Worm (Caenorhabditis elegans): ENCODE data around the gene gba-1.

- TF ChIP-seq nhr-28 (tag; optimal IDR thresholded peaks at IDR 0.05) (no peak), mdl-1 (tag; optimal IDR thresholded peaks at IDR 0.05) (no peak), elt-3 (tag; optimal IDR thresholded peaks at IDR 0.05) (no peak), tbx-2 (tag; optimal IDR thresholded peaks at IDR 0.05) (no peak), snpc-4 (tag; optimal IDR thresholded peaks at IDR 0.05) (no peak)
These were observed 31.3 kb downstream of the gba-1 start, which contains the start of gene Y59C2A.1 for ce11 chrII:2207812-2208211.
